Fruit fly (Drosophila melanogaster): ENCODE data around the gene Ndc1.
A peak's percentile ranks its signal among the peaks of the same experiment; 100 is the strongest.

Gene Ndc1

dm6 chr3R:23889922-23890321 is 34.3 kb upstream of the Ndc1 start, which contains the start of gene Pli:
Gene Pli, minus strand, starts transcription at chr3R:23890052.
- TF ChIP-seq eyg (GFP tag; optimal IDR thresholded peaks at IDR 0.05) (no peak), Ptx1 (GFP tag; IDR thresholded peaks at IDR 0.05) (no peak), onecut (GFP tag; IDR thresholded peaks at IDR 0.05) (no peak), Stat92E (GFP tag; optimal IDR thresholded peaks at IDR 0.05) (peak in 1 of 3 experiments; percentile 68), danr (GFP tag; IDR thresholded peaks at IDR 0.05) (no peak), Hsf (GFP tag; optimal IDR thresholded peaks at IDR 0.05) (no peak), HmgZ (tag; optimal IDR thresholded peaks at IDR 0.05) (peak; percentile 16), D19A (tag; optimal IDR thresholded peaks at IDR 0.05) (peak; percentile 49), CG34422 (GFP tag; IDR thresholded peaks at IDR 0.05) (no peak), CG1832 (GFP tag; optimal IDR thresholded peaks at IDR 0.05) (no peak), CG12219 (GFP tag; optimal IDR thresholded peaks at IDR 0.05) (no peak), croc (GFP tag; conservative IDR thresholded peaks at IDR 0.05) (no peak), Lhr (GFP tag; optimal IDR thresholded peaks at IDR 0.05) (peak; percentile 81), CG11504 (tag; optimal IDR thresholded peaks at IDR 0.05) (peak; percentile 39), CG10366 (GFP tag; IDR thresholded peaks at IDR 0.05) (no peak), CG2712 (tag; optimal IDR thresholded peaks at IDR 0.05) (peak; percentile 48), CG7271 (tag; optimal IDR thresholded peaks at IDR 0.05) (peak; percentile 34), CG10321 (GFP tag; IDR thresholded peaks at IDR 0.05) (no peak), shn (GFP tag; optimal IDR thresholded peaks at IDR 0.05) (no peak), Ssrp (tag; optimal IDR thresholded peaks at IDR 0.05) (no peak), CG33557 (GFP tag; optimal IDR thresholded peaks at IDR 0.05) (peak; percentile 2), gt (GFP tag; IDR thresholded peaks at IDR 0.05) (no peak), Sin3A (optimal IDR thresholded peaks at IDR 0.05) (peak; percentile 35), CG9727 (GFP tag; optimal IDR thresholded peaks at IDR 0.05) (peak; percentile 3), CG9797 (GFP tag; optimal IDR thresholded peaks at IDR 0.05) (peak; percentile 93), inv (GFP tag; IDR thresholded peaks at IDR 0.05; ENCODE audit: partially characterized antibody) (no peak), org-1 (GFP tag; optimal IDR thresholded peaks at IDR 0.05) (no peak), Side (GFP tag; optimal IDR thresholded peaks at IDR 0.05) (no peak), Rx (GFP tag; IDR thresholded peaks at IDR 0.05) (no peak), Bdp1 (GFP tag; optimal IDR thresholded peaks at IDR 0.05) (no peak), ci (GFP tag; IDR thresholded peaks at IDR 0.05) (no peak), kah (GFP tag; optimal IDR thresholded peaks at IDR 0.05) (peak; percentile 73), CG30431 (GFP tag; optimal IDR thresholded peaks at IDR 0.05) (no peak), trem (tag; optimal IDR thresholded peaks at IDR 0.05) (peak; percentile 75), PHDP (tag; optimal IDR thresholded peaks at IDR 0.05) (peak; percentile 18), eve (GFP tag; optimal IDR thresholded peaks at IDR 0.05) (no peak), insv (GFP tag; optimal IDR thresholded peaks at IDR 0.05) (peak in 1 of 2 experiments; percentile 48), chif (GFP tag; optimal IDR thresholded peaks at IDR 0.05) (no peak), CG13624 (GFP tag; optimal IDR thresholded peaks at IDR 0.05) (peak; percentile 42), CG15601 (tag; optimal IDR thresholded peaks at IDR 0.05) (peak; percentile 49), zen (tag; optimal IDR thresholded peaks at IDR 0.05) (peak; percentile 32), Dfd (GFP tag; optimal IDR thresholded peaks at IDR 0.05) (no peak), scrt (GFP tag; optimal IDR thresholded peaks at IDR 0.05) (peak; percentile 30), CG6791 (GFP tag; IDR thresholded peaks at IDR 0.05; ENCODE audit: partially characterized antibody) (no peak), Pdp1 (GFP tag; optimal IDR thresholded peaks at IDR 0.05) (peak in 1 of 2 experiments; percentile 78), pita (GFP tag; optimal IDR thresholded peaks at IDR 0.05) (peak; percentile 76), CG8359 (GFP tag; optimal IDR thresholded peaks at IDR 0.05; ENCODE audit: borderline replicate concordance) (peak; percentile 19), ab (GFP tag; optimal IDR thresholded peaks at IDR 0.05) (no peak), grn (GFP tag; optimal IDR thresholded peaks at IDR 0.05) (peak; percentile 40), Vsx1 (GFP tag; optimal IDR thresholded peaks at IDR 0.05) (no peak), caup (GFP tag; optimal IDR thresholded peaks at IDR 0.05; ENCODE audit: severe bottlenecking) (peak; percentile 56)
